Fruit fly (Drosophila melanogaster): Measurements from ENCODE around the gene Surf4.
A peak's percentile ranks its signal among the peaks of the same experiment; 100 is the strongest.

The Surf4 gene

DNA sequence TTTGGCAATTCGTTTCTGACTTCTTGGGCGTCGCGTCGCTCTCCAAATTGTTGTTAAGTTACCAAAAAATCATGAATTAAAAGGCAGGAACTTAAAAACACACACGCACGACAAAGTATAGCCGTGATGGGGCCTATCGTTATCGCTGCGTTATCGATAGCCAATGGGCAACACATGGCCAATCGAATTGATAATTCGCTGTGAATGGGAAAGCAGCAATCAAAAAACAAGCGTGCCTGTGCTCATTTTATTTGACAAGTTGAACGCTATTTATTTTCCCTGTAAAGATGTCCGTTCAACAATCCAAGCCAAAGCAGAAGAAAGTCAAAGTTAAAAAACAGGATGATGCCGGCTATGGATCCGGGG is at the start of gene Surf4, which contains the start of gene CG31301:
TSS of gene Surf4 (minus strand) at position 159 of the 366 bp plus-strand sequence.
TSS of gene CG31301 (plus strand) at position 188 of the 366 bp plus-strand sequence.
- TF ChIP-seq CG8301 (tag; optimal IDR thresholded peaks at IDR 0.05) (no peak), CG12605 (GFP tag; IDR thresholded peaks at IDR 0.05) (no peak), CG10348 (GFP tag; IDR thresholded peaks at IDR 0.05) (no peak), CG32121 (GFP tag; IDR thresholded peaks at IDR 0.05) (no peak), CG4496 (GFP tag; IDR thresholded peaks at IDR 0.05) (no peak), fd96Ca (GFP tag; IDR thresholded peaks at IDR 0.05) (no peak), Ets98B (GFP tag; IDR thresholded peaks at IDR 0.05) (no peak), CG14655 (GFP tag; optimal IDR thresholded peaks at IDR 0.05) (no peak), CG13204 (GFP tag; optimal IDR thresholded peaks at IDR 0.05) (no peak), Pif1A (GFP tag; optimal IDR thresholded peaks at IDR 0.05) (no peak), CG34367 (tag; optimal IDR thresholded peaks at IDR 0.05) (no peak), Pif1B (GFP tag; optimal IDR thresholded peaks at IDR 0.05) (no peak), CG15710 (tag; optimal IDR thresholded peaks at IDR 0.05) (no peak), gl (tag; optimal IDR thresholded peaks at IDR 0.05) (no peak), rn (GFP tag; IDR thresholded peaks at IDR 0.05) (no peak), D1 (tag; optimal IDR thresholded peaks at IDR 0.05) (no peak), Snoo (tag; optimal IDR thresholded peaks at IDR 0.05) (no peak), EcR (GFP tag; optimal IDR thresholded peaks at IDR 0.05) (no peak), CG17806 (tag; optimal IDR thresholded peaks at IDR 0.05) (no peak), CG8159 (tag; optimal IDR thresholded peaks at IDR 0.05) (no peak)

DNA sequence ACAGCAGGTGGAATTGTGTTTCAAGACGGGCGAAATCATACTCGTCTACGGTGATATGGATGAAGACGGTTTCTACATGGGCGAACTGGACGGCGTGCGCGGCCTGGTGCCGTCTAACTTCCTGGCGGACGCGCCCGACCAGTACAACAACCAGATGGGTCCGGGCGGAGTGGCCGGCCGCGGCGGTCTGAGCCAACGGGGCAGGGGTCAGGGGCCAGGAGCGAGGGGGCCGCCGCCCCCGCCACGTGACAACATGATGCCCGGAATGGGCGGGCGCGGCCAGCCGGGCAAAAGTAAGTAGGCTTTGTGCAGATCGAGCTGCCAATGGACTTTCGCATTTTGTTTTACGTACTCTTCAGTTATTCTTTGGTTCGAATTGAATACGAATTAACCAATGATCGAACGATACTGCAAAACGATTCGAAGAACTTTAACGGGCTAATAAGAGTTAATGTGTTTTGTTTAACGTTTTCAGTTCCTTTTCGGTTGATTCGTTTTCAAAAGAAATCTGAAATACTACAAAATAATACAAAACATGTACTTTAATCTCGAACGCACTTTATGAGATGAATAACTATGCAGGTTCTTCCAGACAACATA is 47.3 kb upstream of the Surf4 start:
- TF ChIP-seq CG14655 (GFP tag; optimal IDR thresholded peaks at IDR 0.05) (no peak), CG10348 (GFP tag; IDR thresholded peaks at IDR 0.05) (no peak), rn (GFP tag; IDR thresholded peaks at IDR 0.05) (no peak), CG34367 (tag; optimal IDR thresholded peaks at IDR 0.05) (no peak)

DNA sequence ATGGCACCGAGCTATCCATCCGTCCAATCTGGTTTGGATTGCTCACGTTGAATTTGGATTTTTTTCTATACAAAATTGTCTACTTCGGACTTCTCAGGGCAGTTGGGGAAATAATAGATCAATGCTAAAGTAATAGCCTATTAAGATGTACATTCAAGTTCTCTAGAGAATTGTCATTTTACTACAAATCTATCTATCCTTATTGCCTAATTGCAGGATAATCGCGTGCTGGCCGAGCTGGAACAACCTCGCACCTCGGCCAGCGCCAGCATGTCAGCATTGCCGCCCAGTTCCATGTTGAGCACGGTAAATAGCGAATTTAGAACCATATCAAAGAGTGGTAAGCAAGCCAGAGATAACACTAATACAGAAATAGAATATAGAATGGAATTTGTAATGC is 36.9 kb upstream of the Surf4 start, which contains the start of gene h-cup:
TSS of gene h-cup (minus strand) at position 101 of the 400 bp plus-strand sequence.
- TF ChIP-seq gl (tag; optimal IDR thresholded peaks at IDR 0.05) (no peak), Snoo (tag; optimal IDR thresholded peaks at IDR 0.05) (no peak), CG8159 (tag; optimal IDR thresholded peaks at IDR 0.05) (no peak), CG9948 (tag; optimal IDR thresholded peaks at IDR 0.05) (no peak), CG32121 (GFP tag; IDR thresholded peaks at IDR 0.05) (no peak), CG10348 (GFP tag; IDR thresholded peaks at IDR 0.05) (no peak), Ets98B (GFP tag; IDR thresholded peaks at IDR 0.05) (no peak), CG13204 (GFP tag; optimal IDR thresholded peaks at IDR 0.05) (no peak), CG14655 (GFP tag; optimal IDR thresholded peaks at IDR 0.05) (no peak), Pif1B (GFP tag; optimal IDR thresholded peaks at IDR 0.05) (no peak), CG8301 (tag; optimal IDR thresholded peaks at IDR 0.05) (no peak), CG17806 (tag; optimal IDR thresholded peaks at IDR 0.05) (no peak), CG4496 (GFP tag; IDR thresholded peaks at IDR 0.05) (no peak)

DNA sequence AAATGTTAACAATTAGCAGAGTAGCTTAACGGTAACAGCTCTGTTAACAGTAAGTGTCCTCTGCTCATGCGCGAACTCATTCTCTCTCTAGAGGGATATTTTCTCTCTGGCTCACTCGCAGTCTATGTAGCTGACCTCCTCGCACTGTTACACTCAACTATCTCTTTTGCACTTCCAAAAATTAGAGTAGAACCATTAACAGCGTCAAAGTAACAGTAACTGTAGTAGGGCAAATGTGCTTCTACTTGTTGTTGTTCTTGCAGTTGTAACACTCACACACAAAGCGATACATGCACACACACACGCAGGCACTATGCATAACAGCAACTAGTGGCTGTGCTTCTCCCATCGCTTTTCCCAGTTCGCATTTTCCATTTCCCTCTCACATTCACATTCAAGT is 33.1 kb upstream of the Surf4 start:
- TF ChIP-seq EcR (GFP tag; optimal IDR thresholded peaks at IDR 0.05) (no peak), CG12605 (GFP tag; IDR thresholded peaks at IDR 0.05) (peak; percentile 74)

DNA sequence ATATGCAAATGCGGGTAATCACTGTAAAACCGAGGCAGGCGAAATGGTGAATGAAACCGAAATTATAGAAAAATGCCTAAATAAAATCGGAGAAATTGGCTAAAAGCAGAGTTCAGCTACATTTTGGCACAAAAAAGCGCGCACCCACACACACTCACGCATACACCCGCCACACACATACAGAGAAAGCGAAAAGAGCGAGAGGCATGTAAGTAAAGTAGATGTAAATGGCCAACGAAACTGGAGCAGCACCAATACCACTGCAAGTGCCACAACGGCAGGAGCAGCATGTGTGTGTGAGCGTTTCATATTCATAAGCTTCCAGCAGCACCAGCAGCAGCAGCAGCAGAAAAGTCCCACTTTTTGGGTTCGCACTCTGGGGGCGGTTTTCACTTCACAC is 29.5 kb upstream of the Surf4 start:
- TF ChIP-seq Ets98B (GFP tag; IDR thresholded peaks at IDR 0.05) (no peak), CG32121 (GFP tag; IDR thresholded peaks at IDR 0.05) (no peak), CG9948 (tag; optimal IDR thresholded peaks at IDR 0.05) (no peak), CG15710 (tag; optimal IDR thresholded peaks at IDR 0.05) (no peak), CG8301 (tag; optimal IDR thresholded peaks at IDR 0.05) (no peak), Pif1B (GFP tag; optimal IDR thresholded peaks at IDR 0.05) (no peak), CG4496 (GFP tag; IDR thresholded peaks at IDR 0.05) (no peak), rn (GFP tag; IDR thresholded peaks at IDR 0.05) (no peak), D1 (tag; optimal IDR thresholded peaks at IDR 0.05) (no peak), CG17806 (tag; optimal IDR thresholded peaks at IDR 0.05) (no peak)

DNA sequence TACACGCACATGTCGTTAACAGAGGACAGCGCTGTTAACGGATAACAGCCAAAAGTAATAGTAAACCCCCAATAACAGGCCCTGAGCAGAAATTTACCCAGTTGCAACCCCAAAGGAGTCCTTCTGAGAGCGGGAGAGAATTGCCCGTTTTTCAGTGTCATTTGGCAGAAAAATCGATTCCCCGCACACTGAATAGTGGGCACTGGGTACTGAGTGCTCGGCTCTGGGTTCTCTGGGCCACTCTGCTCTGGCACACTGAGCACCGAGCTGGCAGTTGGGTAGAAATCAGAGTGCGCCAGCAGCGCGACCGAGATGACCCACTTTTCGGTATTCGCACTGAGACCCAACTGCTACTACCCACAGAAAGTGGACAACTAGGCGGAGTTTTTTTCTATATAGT is 28.4 kb upstream of the Surf4 start, which contains the start of gene Rbp:
TSS of gene Rbp (plus strand) at position 239 of the 400 bp plus-strand sequence.
- TF ChIP-seq EcR (GFP tag; optimal IDR thresholded peaks at IDR 0.05) (no peak), CG4496 (GFP tag; IDR thresholded peaks at IDR 0.05) (no peak), CG14655 (GFP tag; optimal IDR thresholded peaks at IDR 0.05) (no peak), Snoo (tag; optimal IDR thresholded peaks at IDR 0.05) (no peak), Pif1A (GFP tag; optimal IDR thresholded peaks at IDR 0.05) (no peak), CG34367 (tag; optimal IDR thresholded peaks at IDR 0.05) (no peak), CG8159 (tag; optimal IDR thresholded peaks at IDR 0.05) (no peak), fd96Ca (GFP tag; IDR thresholded peaks at IDR 0.05) (no peak), Pif1B (GFP tag; optimal IDR thresholded peaks at IDR 0.05) (no peak), Ets98B (GFP tag; IDR thresholded peaks at IDR 0.05) (no peak), gl (tag; optimal IDR thresholded peaks at IDR 0.05) (no peak), CG10348 (GFP tag; IDR thresholded peaks at IDR 0.05) (no peak), CG12605 (GFP tag; IDR thresholded peaks at IDR 0.05) (no peak), CG15710 (tag; optimal IDR thresholded peaks at IDR 0.05) (no peak), CG9948 (tag; optimal IDR thresholded peaks at IDR 0.05) (no peak)

DNA sequence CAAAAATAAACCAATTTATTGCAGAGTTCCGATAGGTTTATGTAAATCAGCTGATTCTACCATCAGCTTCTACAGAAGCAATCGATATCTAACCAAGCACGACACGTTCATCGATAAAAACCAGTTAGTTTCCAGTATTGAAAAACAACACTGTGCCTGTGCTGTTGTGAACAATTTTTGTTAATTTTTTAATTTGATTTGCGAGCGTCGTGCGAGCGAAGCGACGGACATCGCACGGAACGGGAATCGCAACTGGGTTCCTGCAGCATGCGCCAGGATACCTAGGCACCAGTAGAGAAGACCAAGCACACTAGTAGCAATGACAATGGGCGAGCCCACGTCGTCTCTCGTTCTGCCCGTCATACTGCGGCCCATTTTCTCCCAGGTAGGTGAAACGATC is 25.9 kb upstream of the Surf4 start, which contains the start of the genes Ccm3 and CG6136:
TSS of gene Ccm3 (plus strand) at position 125 of the 400 bp plus-strand sequence.
TSS of gene CG6136 (minus strand) at position 380 of the 400 bp plus-strand sequence.
- TF ChIP-seq Ets98B (GFP tag; IDR thresholded peaks at IDR 0.05) (0 out of 2 replicates have a peak, but pooled peaks have one; percentile 10), Snoo (tag; optimal IDR thresholded peaks at IDR 0.05) (peak; percentile 10), gl (tag; optimal IDR thresholded peaks at IDR 0.05) (no peak), CG4496 (GFP tag; IDR thresholded peaks at IDR 0.05) (peak; percentile 45; the same call in 1 of the 3 replicates), CG10348 (GFP tag; IDR thresholded peaks at IDR 0.05) (no peak), CG15710 (tag; optimal IDR thresholded peaks at IDR 0.05) (peak; percentile 13), CG32121 (GFP tag; IDR thresholded peaks at IDR 0.05) (0 out of 2 replicates have a peak, but pooled peaks have one; percentile 25)

All from whole organism, pupa.